Worm (Caenorhabditis elegans) whole organism, L4 larva: Measurements from ENCODE around the gene T07A9.15.

Experiments
- D1046.2 ChIP-seq: fragments of 200-800 bp; sonication (Bioruptor generic); IDR thresholded peaks from 2 replicates; pipeline ENCODE4 v1.3.6; 2022; ENCODE audit warnings: missing genetic modification characterization, missing compliant biosample characterization
- F44E2.7 ChIP-seq: fragments of 200-800 bp; sonication (Bioruptor generic); IDR thresholded peaks from 2 replicates; pipeline ENCODE4 v2.1.2; 2022; ENCODE audit warnings: missing genetic modification characterization, missing compliant biosample characterization
- F49E8.2 ChIP-seq: sonication (generic microtip); optimal IDR thresholded peaks from 2 replicates; lab custom pipeline; 2016; ENCODE audit warnings: missing compliant biosample characterization, mild to moderate bottlenecking, missing genetic modification characterization, borderline replicate concordance
- ZK337.2 ChIP-seq: fragments of 200-800 bp; sonication (Bioruptor generic); IDR thresholded peaks from 2 replicates; pipeline ENCODE4 v1.3.6; 2022; ENCODE audit warnings: missing genetic modification reagents, missing genetic modification characterization, missing compliant biosample characterization
- ZK546.5 ChIP-seq, 2 experiments: sonication (generic microtip); optimal IDR thresholded peaks; 2 replicates each; lab custom pipeline; 2017; ENCODE audit warnings: missing biosample characterization in 2 of 2, missing genetic modification characterization in 2 of 2
- ama-1 ChIP-seq: fragments of 150-350 bp; optimal IDR thresholded peaks from 2 replicates; lab custom pipeline; 2014; ENCODE audit warnings: inconsistent platforms, mixed read lengths
- ceh-62 ChIP-seq: sonication (generic microtip); optimal IDR thresholded peaks from 2 replicates; lab custom pipeline; 2017; ENCODE audit warnings: missing biosample characterization, missing genetic modification characterization
- ces-1 ChIP-seq: fragments of 150-350 bp; sonication (generic microtip); optimal IDR thresholded peaks from 4 replicates; lab custom pipeline; 2014; ENCODE audit warnings: missing biosample characterization, missing genetic modification reagents, missing genetic modification characterization
- daf-12 ChIP-seq: fragments of 150-350 bp; optimal IDR thresholded peaks from 2 replicates; lab custom pipeline; 2014; ENCODE audit warnings: missing biosample characterization, missing genetic modification reagents, missing genetic modification characterization
- daf-16 ChIP-seq, 3 experiments: sonication (generic microtip); optimal IDR thresholded peaks; 2 replicates each; lab custom pipeline; 2016 to 2017; ENCODE audit warnings: missing genetic modification characterization in 3 of 3, missing genetic modification reagents in 3 of 3, mild to moderate bottlenecking in 2 of 3, missing compliant biosample characterization in 2 of 3, missing biosample characterization in 1 of 3, moderate library complexity in 1 of 3
- daf-8 ChIP-seq: fragments of 200-800 bp; sonication (Bioruptor generic); IDR thresholded peaks from 2 replicates; pipeline ENCODE4 v1.3.6; 2022; ENCODE audit warnings: missing genetic modification characterization, missing compliant biosample characterization
- dmd-6 ChIP-seq: fragments of 200-800 bp; sonication (Bioruptor generic); IDR thresholded peaks from 2 replicates; pipeline ENCODE4 v1.3.6; 2022; ENCODE audit warnings: missing genetic modification reagents, missing genetic modification characterization, missing compliant biosample characterization
- dpl-1 ChIP-seq: fragments of 150-350 bp; optimal IDR thresholded peaks from 2 replicates; lab custom pipeline; 2014; ENCODE audit warnings: missing biosample characterization, missing genetic modification reagents, missing genetic modification characterization
- duxl-1 ChIP-seq: sonication (generic microtip); optimal IDR thresholded peaks from 2 replicates; lab custom pipeline; 2016; ENCODE audit warnings: mild to moderate bottlenecking, missing genetic modification characterization, moderate library complexity, missing compliant biosample characterization; ENCODE audit not compliant: poor library complexity
- dve-1 ChIP-seq: sonication (generic microtip); optimal IDR thresholded peaks from 2 replicates; lab custom pipeline; 2017; ENCODE audit warnings: antibody characterized with exemption, mild to moderate bottlenecking, missing genetic modification characterization, missing compliant biosample characterization; ENCODE audit not compliant: insufficient read depth
- gei-8 ChIP-seq: fragments of 200-800 bp; sonication (Bioruptor generic); optimal IDR thresholded peaks from 2 replicates; lab custom pipeline; 2018; ENCODE audit warnings: mild to moderate bottlenecking, missing genetic modification characterization, missing compliant biosample characterization
- hlh-30 ChIP-seq: sonication (generic microtip); optimal IDR thresholded peaks from 2 replicates; lab custom pipeline; 2017; ENCODE audit warnings: antibody characterized with exemption, mild to moderate bottlenecking, missing genetic modification characterization, missing compliant biosample characterization; ENCODE audit not compliant: insufficient read depth
- lim-7 ChIP-seq: fragments of 200-800 bp; sonication (Bioruptor generic); IDR thresholded peaks from 2 replicates; pipeline ENCODE4 v1.3.6; 2022; ENCODE audit warnings: missing genetic modification characterization, missing compliant biosample characterization
- lin-13 ChIP-seq: fragments of 150-350 bp; optimal IDR thresholded peaks from 2 replicates; lab custom pipeline; 2014; ENCODE audit warnings: missing biosample characterization, missing genetic modification reagents, missing genetic modification characterization
- lsy-2 ChIP-seq, 2 experiments: fragments of 150-350 bp in 1 of 2; sonication (generic microtip) in 1 of 2; optimal IDR thresholded peaks; 2 replicates each; lab custom pipeline; 2014 to 2017; ENCODE audit warnings: missing biosample characterization in 2 of 2, missing genetic modification characterization in 2 of 2
- mdl-1 ChIP-seq, 2 experiments: fragments of 150-350 bp in 1 of 2; sonication (generic microtip) in 1 of 2; optimal IDR thresholded peaks; 2 replicates each; lab custom pipeline; 2014 to 2017; ENCODE audit warnings: missing biosample characterization in 2 of 2, missing genetic modification characterization in 2 of 2
- mep-1 ChIP-seq: fragments of 150-350 bp; sonication (generic microtip); optimal IDR thresholded peaks from 3 replicates; lab custom pipeline; 2014; ENCODE audit warnings: missing biosample characterization, missing genetic modification characterization
- mes-2 ChIP-seq: sonication (generic microtip); optimal IDR thresholded peaks from 2 replicates; lab custom pipeline; 2016; ENCODE audit warnings: missing genotype, mild to moderate bottlenecking, missing genetic modification characterization, missing compliant biosample characterization; ENCODE audit not compliant: poor library complexity, severe bottlenecking
- nhr-41 ChIP-seq: fragments of 200-800 bp; sonication (Bioruptor generic); IDR thresholded peaks from 2 replicates; pipeline ENCODE4 v1.3.6; 2022; ENCODE audit warnings: missing genetic modification reagents, missing genetic modification characterization, missing compliant biosample characterization
- nhr-6 ChIP-seq: fragments of 150-350 bp; optimal IDR thresholded peaks from 2 replicates; lab custom pipeline; 2014; ENCODE audit warnings: missing biosample characterization, missing genetic modification characterization
- pha-4 ChIP-seq, 2 experiments: fragments of 150-350 bp in 1 of 2; fragments of 200-800 bp in 1 of 2; sonication (Bioruptor generic) in 1 of 2; IDR thresholded peaks in 1 of 2; optimal IDR thresholded peaks in 1 of 2; 2 replicates each; pipeline versions ENCODE4 v1.3.6 to Lab custom; 2014 to 2022; ENCODE audit warnings: missing genetic modification characterization in 2 of 2, missing genetic modification reagents in 2 of 2, missing biosample characterization in 1 of 2, missing compliant biosample characterization in 1 of 2
- pqm-1 ChIP-seq: sonication (generic microtip); optimal IDR thresholded peaks from 2 replicates; lab custom pipeline; 2017; ENCODE audit warnings: missing biosample characterization, missing genetic modification characterization
- saeg-2 ChIP-seq: fragments of 200-800 bp; sonication (Bioruptor generic); IDR thresholded peaks from 2 replicates; pipeline ENCODE4 v1.3.6; 2022; ENCODE audit warnings: missing genetic modification reagents, missing genetic modification characterization, missing compliant biosample characterization
- unc-62 ChIP-seq, 3 experiments: fragments of 150-350 bp in 1 of 3; sonication (generic microtip); optimal IDR thresholded peaks in 2 of 3; peaks in 1 of 3; 1 replicate in 1 of 3; 2 replicates in 2 of 3; lab custom pipeline; 2014 to 2017; ENCODE audit warnings: missing biosample characterization in 3 of 3, missing genetic modification characterization in 3 of 3, missing genetic modification reagents in 3 of 3, missing genotype in 1 of 3
- zfp-2 ChIP-seq: sonication (generic microtip); optimal IDR thresholded peaks from 2 replicates; lab custom pipeline; 2016; ENCODE audit warnings: mild to moderate bottlenecking, missing genetic modification characterization, missing compliant biosample characterization

The T07A9.15 gene

DNA sequence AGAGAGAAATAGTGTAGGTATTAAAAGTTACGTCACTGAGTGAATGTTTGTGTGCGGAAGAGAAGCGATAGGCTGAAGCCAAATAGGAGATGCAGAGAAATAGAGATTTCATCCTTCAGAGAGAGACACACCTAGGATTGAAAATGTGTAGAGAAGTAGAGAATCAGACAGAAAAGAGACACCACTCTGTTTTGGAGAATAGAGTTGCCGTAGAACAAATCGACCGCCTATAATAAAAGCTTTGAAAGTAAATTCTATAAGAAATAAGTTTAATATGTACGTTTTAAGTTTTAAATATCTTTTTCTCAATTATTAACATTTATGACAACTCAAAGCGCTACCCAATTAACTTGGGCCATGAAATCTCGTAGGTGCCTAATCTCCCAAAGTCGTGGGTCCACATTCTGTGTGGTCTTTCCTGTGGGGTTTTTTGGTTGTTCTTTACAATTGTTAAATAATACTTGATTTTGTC, 17.1 kb upstream of the T07A9.15 start, which contains the start of gene T07A9.12 (continued):
- TF ChIP-seq pha-4 (GFP tag; IDR thresholded peaks at IDR 0.05; lab: Robert Waterston, UW) (peak; percentile 39; the same call in 1 of the 2 replicates), pha-4 (tag; optimal IDR thresholded peaks at IDR 0.05; lab: Kevin White, UChicago) (peak; percentile 18), D1046.2 (GFP tag; lab: Robert Waterston, UW) (no peak), unc-62 (GFP tag; optimal IDR thresholded peaks at IDR 0.05 in 1 of 2; lab: Kevin White, UChicago) (peak in 1 of 2 experiments; percentile 9), unc-62 (tag; optimal IDR thresholded peaks at IDR 0.05; lab: Kevin White, UChicago) (no peak), dmd-6 (GFP tag; lab: Robert Waterston, UW) (peak; percentile 59), pqm-1 (tag; lab: Kevin White, UChicago) (peak; percentile 42), daf-12 (tag; lab: Kevin White, UChicago) (no peak), dve-1 (tag; lab: Kevin White, UChicago) (peak; percentile 97), nhr-41 (GFP tag; lab: Robert Waterston, UW) (no peak), F44E2.7 (GFP tag; lab: Robert Waterston, UW) (no peak), mes-2 (tag; lab: Kevin White, UChicago) (peak; percentile 87), hlh-30 (peak; percentile 47), mep-1 (tag; lab: Kevin White, UChicago) (peak; percentile 83), ceh-62 (no peak), dpl-1 (peak; percentile 68), ama-1 (lab: Kevin White, UChicago) (no peak), lim-7 (GFP tag; lab: Robert Waterston, UW) (no peak), ZK546.5 (tag; optimal IDR thresholded peaks at IDR 0.05; lab: Kevin White, UChicago) (no peak), duxl-1 (peak; percentile 55), nhr-6 (tag; lab: Kevin White, UChicago) (peak; percentile 66), ZK337.2 (GFP tag; lab: Robert Waterston, UW) (no peak)

DNA sequence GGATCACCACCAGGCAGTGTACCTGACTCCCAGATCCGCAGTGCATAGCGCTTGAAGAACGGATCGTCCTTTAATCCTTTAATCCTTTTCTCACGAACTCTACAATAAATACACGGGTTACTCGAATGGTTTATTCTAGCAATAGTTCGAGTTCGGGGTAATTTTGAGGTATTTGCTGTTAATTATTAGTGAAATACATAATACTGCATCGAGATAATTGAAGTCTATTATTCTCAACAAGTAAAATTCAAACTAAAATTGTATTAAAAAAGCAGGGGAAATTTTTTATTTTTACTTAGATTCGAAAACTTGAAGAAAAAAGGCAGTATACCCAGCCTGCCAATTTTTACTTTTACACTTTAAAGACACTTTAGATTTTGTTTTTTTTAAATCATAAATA, 16.6 kb upstream of the T07A9.15 start, which contains the start of gene kgb-1:
Gene kgb-1 (minus strand): TSS at position 101 of the 400 bp plus-strand sequence.
- TF ChIP-seq gei-8 (GFP tag; lab: Kevin White, UChicago) (no peak), F49E8.2 (tag; lab: Kevin White, UChicago) (no peak), ces-1 (GFP tag; lab: Kevin White, UChicago) (no peak), unc-62 (GFP tag; optimal IDR thresholded peaks at IDR 0.05 in 1 of 2; lab: Kevin White, UChicago) (peak in 1 of 2 experiments; percentile 36), unc-62 (tag; optimal IDR thresholded peaks at IDR 0.05; lab: Kevin White, UChicago) (no peak)

ce11 chrIV:408892-409291, 15.5 kb upstream of the T07A9.15 start:
- TF ChIP-seq daf-16 (GFP tag; optimal IDR thresholded peaks at IDR 0.05; lab: Kevin White, UChicago) = no peak
- TF ChIP-seq daf-16 (tag; optimal IDR thresholded peaks at IDR 0.05; lab: Kevin White, UChicago) = peak; percentile 42
- no peak for TF ChIP-seq nhr-6 (tag; lab: Kevin White, UChicago)
- peak; percentile 18; the same call in 1 of the 2 replicates for TF ChIP-seq dmd-6 (GFP tag; lab: Robert Waterston, UW)
- no peak for TF ChIP-seq zfp-2 (tag; lab: Kevin White, UChicago)
- TF ChIP-seq dve-1 (tag; lab: Kevin White, UChicago) = peak; percentile 31

ce11 chrIV:401395-401794, 8.0 kb upstream of the T07A9.15 start, which contains the start of gene gpa-4:
TSS of gene gpa-4 (plus strand) at chrIV:401695.
- TF ChIP-seq unc-62 (GFP tag; optimal IDR thresholded peaks at IDR 0.05 in 1 of 2; lab: Kevin White, UChicago) (no peak), unc-62 (tag; optimal IDR thresholded peaks at IDR 0.05; lab: Kevin White, UChicago) (no peak), mdl-1 (tag; optimal IDR thresholded peaks at IDR 0.05; lab: Kevin White, UChicago) (no peak), pha-4 (GFP tag; IDR thresholded peaks at IDR 0.05; lab: Robert Waterston, UW) (no peak), pha-4 (tag; optimal IDR thresholded peaks at IDR 0.05; lab: Kevin White, UChicago) (no peak), daf-8 (GFP tag; lab: Robert Waterston, UW) (no peak), lsy-2 (tag; optimal IDR thresholded peaks at IDR 0.05; lab: Kevin White, UChicago) (no peak), saeg-2 (GFP tag; lab: Robert Waterston, UW) (no peak), lin-13 (no peak)
